Worm (Caenorhabditis elegans) whole organism, young adult: ENCODE measurements around the gene cpt-4.
"Not testable (repeated sequence)": the region's sequence is repeated elsewhere in the genome, so short reads cannot be mapped to it uniquely, and the experiment has no call there.

Experiments used
- C17E4.6 ChIP-seq: fragments of 200-800 bp; sonication (Bioruptor generic); IDR thresholded peaks from 2 replicates; pipeline ENCODE4 v1.3.6; 2022; ENCODE audit warnings: missing genetic modification reagents, missing genetic modification characterization, missing compliant biosample characterization
- Y53G8AR.9 ChIP-seq: fragments of 200-800 bp; sonication (Bioruptor generic); conservative IDR thresholded peaks from 2 replicates; pipeline ENCODE4 v1.3.6; 2022; ENCODE audit warnings: missing genetic modification reagents, missing genetic modification characterization, missing compliant biosample characterization
- ama-1 ChIP-seq, 3 experiments: fragments of 150-350 bp in 1 of 3; sonication (generic microtip) in 2 of 3; optimal IDR thresholded peaks; 2 replicates each; lab custom pipeline; 2014 to 2018; ENCODE audit warnings: missing biosample characterization in 2 of 3, missing genetic modification characterization in 2 of 3, missing genetic modification reagents in 2 of 3
- bed-1 ChIP-seq: fragments of 200-800 bp; sonication (Bioruptor generic); IDR thresholded peaks from 2 replicates; pipeline ENCODE4 v1.3.6; 2022; ENCODE audit warnings: missing genetic modification reagents, missing genetic modification characterization, missing compliant biosample characterization
- cebp-2 ChIP-seq: fragments of 200-800 bp; sonication (Bioruptor generic); IDR thresholded peaks from 2 replicates; pipeline ENCODE4 v1.3.6; 2022; ENCODE audit warnings: missing genetic modification characterization, missing compliant biosample characterization
- gei-17 ChIP-seq: fragments of 200-800 bp; sonication (Bioruptor generic); optimal IDR thresholded peaks from 2 replicates; lab custom pipeline; 2018; ENCODE audit warnings: mild to moderate bottlenecking, missing genetic modification characterization, missing compliant biosample characterization
- hsf-1 ChIP-seq: fragments of 200-800 bp; sonication (Bioruptor generic); IDR thresholded peaks from 2 replicates; pipeline ENCODE4 v1.3.6; 2022; ENCODE audit warnings: missing genetic modification reagents, missing genetic modification characterization, missing compliant biosample characterization
- lin-26 ChIP-seq: fragments of 200-800 bp; sonication (Bioruptor generic); IDR thresholded peaks from 2 replicates; pipeline ENCODE4 v1.3.6; 2022; ENCODE audit warnings: missing genetic modification reagents, missing genetic modification characterization, missing compliant biosample characterization
- lsy-27 ChIP-seq: sonication (generic microtip); optimal IDR thresholded peaks from 2 replicates; lab custom pipeline; 2017; ENCODE audit warnings: missing genetic modification characterization, mild to moderate bottlenecking, missing compliant biosample characterization, antibody characterized with exemption, missing genotype, borderline replicate concordance; ENCODE audit not compliant: insufficient read depth
- pha-4 ChIP-seq: fragments of 150-350 bp; sonication (generic microtip); optimal IDR thresholded peaks from 2 replicates; lab custom pipeline; 2014; ENCODE audit warnings: missing biosample characterization, missing genetic modification reagents, missing genetic modification characterization
- rcor-1 ChIP-seq: fragments of 200-800 bp; sonication (Bioruptor generic); IDR thresholded peaks from 2 replicates; pipeline ENCODE4 v1.3.6; 2022; ENCODE audit warnings: missing genetic modification reagents, missing genetic modification characterization, missing compliant biosample characterization
- sea-2 ChIP-seq: fragments of 200-800 bp; sonication (Bioruptor generic); IDR thresholded peaks from 2 replicates; pipeline ENCODE4 v1.3.6; 2022; ENCODE audit warnings: missing genetic modification characterization, missing compliant biosample characterization
- tlf-1 ChIP-seq: fragments of 200-800 bp; sonication (Bioruptor generic); optimal IDR thresholded peaks from 2 replicates; lab custom pipeline; 2018; ENCODE audit warnings: mild to moderate bottlenecking, missing genetic modification characterization, missing compliant biosample characterization

ce11 chrV:5075343-5075742 is 47.8 kb upstream of the cpt-4 start:
- not testable (repeated sequence) for TF ChIP-seq hsf-1 (GFP tag; lab: Robert Waterston, UW); tlf-1 (GFP tag; lab: Kevin White, UChicago); sea-2 (GFP tag; lab: Robert Waterston, UW); Y53G8AR.9 (GFP tag; lab: Robert Waterston, UW); rcor-1; lsy-27 (tag; lab: Kevin White, UChicago); gei-17; pha-4 (tag; lab: Kevin White, UChicago); C17E4.6 (GFP tag; lab: Robert Waterston, UW); bed-1; cebp-2 (GFP tag; lab: Robert Waterston, UW); lin-26 (GFP tag; lab: Robert Waterston, UW); ama-1 (optimal IDR thresholded peaks at IDR 0.05; lab: Kevin White, UChicago); ama-1 (GFP tag; optimal IDR thresholded peaks at IDR 0.05; lab: Kevin White, UChicago)
